Worm (Caenorhabditis elegans) whole organism, L4 larva: ENCODE results near the gene nhr-102.
A peak's percentile ranks its signal among the peaks of the same experiment; 100 is the strongest.

Source experiments
- F37D6.2 ChIP-seq: sonication (generic microtip); optimal IDR thresholded peaks from 2 replicates; lab custom pipeline; 2016; ENCODE audit warnings: mild to moderate bottlenecking, missing genetic modification characterization, missing compliant biosample characterization
- F49E8.2 ChIP-seq: sonication (generic microtip); optimal IDR thresholded peaks from 2 replicates; lab custom pipeline; 2016; ENCODE audit warnings: missing compliant biosample characterization, mild to moderate bottlenecking, missing genetic modification characterization, borderline replicate concordance
- Y105C5A.15 ChIP-seq: fragments of 200-800 bp; sonication (Bioruptor generic); IDR thresholded peaks from 2 replicates; pipeline ENCODE4 v1.3.6; 2022; ENCODE audit warnings: missing genetic modification characterization, missing compliant biosample characterization
- Y5F2A.4 ChIP-seq: fragments of 200-800 bp; sonication (Bioruptor generic); optimal IDR thresholded peaks from 2 replicates; lab custom pipeline; 2018; ENCODE audit warnings: mild to moderate bottlenecking, missing genetic modification characterization, missing compliant biosample characterization
- ZK546.5 ChIP-seq, 2 experiments: sonication (generic microtip); optimal IDR thresholded peaks; 2 replicates each; lab custom pipeline; 2017; ENCODE audit warnings: missing biosample characterization in 2 of 2, missing genetic modification characterization in 2 of 2
- aha-1 ChIP-seq: fragments of 150-350 bp; peaks from one replicate; lab custom pipeline; 2014; ENCODE audit warnings: missing biosample characterization, missing genetic modification characterization
- attf-4 ChIP-seq: sonication (generic microtip); optimal IDR thresholded peaks from 3 replicates; lab custom pipeline; 2017; ENCODE audit warnings: missing biosample characterization, missing genetic modification characterization
- ceh-20 ChIP-seq: fragments of 200-800 bp; sonication (Bioruptor generic); IDR thresholded peaks from 2 replicates; pipeline ENCODE4 v1.3.6; 2022; ENCODE audit warnings: missing genetic modification reagents, missing genetic modification characterization, missing compliant biosample characterization
- ceh-44 ChIP-seq: fragments of 200-800 bp; sonication (Bioruptor generic); IDR thresholded peaks from 2 replicates; pipeline ENCODE4 v1.3.6; 2022; ENCODE audit warnings: missing genetic modification reagents, missing genetic modification characterization, missing compliant biosample characterization
- ceh-82 ChIP-seq: sonication (generic microtip); optimal IDR thresholded peaks from 2 replicates; lab custom pipeline; 2017; ENCODE audit warnings: missing biosample characterization, missing genetic modification characterization
- ctbp-1 ChIP-seq: fragments of 200-800 bp; sonication (Bioruptor generic); IDR thresholded peaks from 2 replicates; pipeline ENCODE4 v1.3.6; 2022; ENCODE audit warnings: missing genetic modification reagents, missing genetic modification characterization, missing compliant biosample characterization
- daf-16 ChIP-seq, 3 experiments: sonication (generic microtip); optimal IDR thresholded peaks; 2 replicates each; lab custom pipeline; 2016 to 2017; ENCODE audit warnings: missing genetic modification characterization in 3 of 3, missing genetic modification reagents in 3 of 3, mild to moderate bottlenecking in 2 of 3, missing compliant biosample characterization in 2 of 3, missing biosample characterization in 1 of 3, moderate library complexity in 1 of 3
- dmd-6 ChIP-seq: fragments of 200-800 bp; sonication (Bioruptor generic); IDR thresholded peaks from 2 replicates; pipeline ENCODE4 v1.3.6; 2022; ENCODE audit warnings: missing genetic modification reagents, missing genetic modification characterization, missing compliant biosample characterization
- dve-1 ChIP-seq: sonication (generic microtip); optimal IDR thresholded peaks from 2 replicates; lab custom pipeline; 2017; ENCODE audit warnings: antibody characterized with exemption, mild to moderate bottlenecking, missing genetic modification characterization, missing compliant biosample characterization; ENCODE audit not compliant: insufficient read depth
- egl-27 ChIP-seq: sonication (generic microtip); optimal IDR thresholded peaks from 3 replicates; lab custom pipeline; 2017; ENCODE audit warnings: missing biosample characterization, missing genetic modification reagents, missing genetic modification characterization
- egl-43 ChIP-seq: fragments of 200-800 bp; sonication (Bioruptor generic); IDR thresholded peaks from 2 replicates; pipeline ENCODE4 v1.3.6; 2022; ENCODE audit warnings: missing genetic modification reagents, missing genetic modification characterization, missing compliant biosample characterization
- gei-8 ChIP-seq: fragments of 200-800 bp; sonication (Bioruptor generic); optimal IDR thresholded peaks from 2 replicates; lab custom pipeline; 2018; ENCODE audit warnings: mild to moderate bottlenecking, missing genetic modification characterization, missing compliant biosample characterization
- hif-1 ChIP-seq, 2 experiments: sonication (generic microtip); optimal IDR thresholded peaks; 2 replicates each; lab custom pipeline; 2016 to 2017; ENCODE audit warnings: missing compliant biosample characterization in 2 of 2, missing genetic modification characterization in 2 of 2, missing genetic modification reagents in 2 of 2, missing genotype in 2 of 2, mild to moderate bottlenecking in 1 of 2
- hlh-11 ChIP-seq: fragments of 200-800 bp; sonication (Bioruptor generic); optimal IDR thresholded peaks from 2 replicates; lab custom pipeline; 2018; ENCODE audit warnings: mild to moderate bottlenecking, missing genetic modification characterization, missing compliant biosample characterization
- hmg-1.1 ChIP-seq: fragments of 200-800 bp; sonication (Bioruptor generic); IDR thresholded peaks from 2 replicates; pipeline ENCODE4 v1.3.6; 2022; ENCODE audit warnings: missing genetic modification reagents, missing genetic modification characterization, missing compliant biosample characterization
- jun-1 ChIP-seq: fragments of 150-350 bp; optimal IDR thresholded peaks from 2 replicates; lab custom pipeline; 2014; ENCODE audit warnings: missing biosample characterization, missing genetic modification reagents, missing genetic modification characterization
- lin-15B ChIP-seq: fragments of 150-350 bp; sonication (generic microtip); optimal IDR thresholded peaks from 3 replicates; lab custom pipeline; 2014; ENCODE audit warnings: missing biosample characterization, missing genetic modification characterization
- lin-39 ChIP-seq: fragments of 150-350 bp; optimal IDR thresholded peaks from 2 replicates; lab custom pipeline; 2014; ENCODE audit warnings: missing biosample characterization, missing genetic modification reagents, missing genetic modification characterization
- lir-3 ChIP-seq: sonication (generic microtip); optimal IDR thresholded peaks from 2 replicates; lab custom pipeline; 2016; ENCODE audit warnings: mild to moderate bottlenecking, missing genetic modification characterization, missing compliant biosample characterization
- mdl-1 ChIP-seq, 2 experiments: fragments of 150-350 bp in 1 of 2; sonication (generic microtip) in 1 of 2; optimal IDR thresholded peaks; 2 replicates each; lab custom pipeline; 2014 to 2017; ENCODE audit warnings: missing biosample characterization in 2 of 2, missing genetic modification characterization in 2 of 2
- mdt-29 ChIP-seq: fragments of 200-800 bp; sonication (Bioruptor generic); IDR thresholded peaks from 2 replicates; pipeline ENCODE4 v1.3.6; 2022; ENCODE audit warnings: missing genetic modification reagents, missing genetic modification characterization, missing compliant biosample characterization
- mep-1 ChIP-seq: fragments of 150-350 bp; sonication (generic microtip); optimal IDR thresholded peaks from 3 replicates; lab custom pipeline; 2014; ENCODE audit warnings: missing biosample characterization, missing genetic modification characterization
- mes-2 ChIP-seq: sonication (generic microtip); optimal IDR thresholded peaks from 2 replicates; lab custom pipeline; 2016; ENCODE audit warnings: missing genotype, mild to moderate bottlenecking, missing genetic modification characterization, missing compliant biosample characterization; ENCODE audit not compliant: poor library complexity, severe bottlenecking
- nhr-237 ChIP-seq: sonication (generic microtip); optimal IDR thresholded peaks from 2 replicates; lab custom pipeline; 2017; ENCODE audit warnings: missing biosample characterization, missing genetic modification characterization
- nhr-28 ChIP-seq: fragments of 150-350 bp; optimal IDR thresholded peaks from 2 replicates; lab custom pipeline; 2014; ENCODE audit warnings: missing biosample characterization, missing genetic modification characterization
- nhr-48 ChIP-seq: sonication (generic microtip); optimal IDR thresholded peaks from 2 replicates; lab custom pipeline; 2016; ENCODE audit warnings: mild to moderate bottlenecking, missing genetic modification characterization, missing compliant biosample characterization
- nhr-77 ChIP-seq: fragments of 150-350 bp; optimal IDR thresholded peaks from 2 replicates; lab custom pipeline; 2014; ENCODE audit warnings: missing biosample characterization, missing genetic modification characterization
- pqm-1 ChIP-seq: sonication (generic microtip); optimal IDR thresholded peaks from 2 replicates; lab custom pipeline; 2017; ENCODE audit warnings: missing biosample characterization, missing genetic modification characterization
- saeg-2 ChIP-seq: fragments of 200-800 bp; sonication (Bioruptor generic); IDR thresholded peaks from 2 replicates; pipeline ENCODE4 v1.3.6; 2022; ENCODE audit warnings: missing genetic modification reagents, missing genetic modification characterization, missing compliant biosample characterization
- skn-1 ChIP-seq: fragments of 150-350 bp; optimal IDR thresholded peaks from 2 replicates; lab custom pipeline; 2014; ENCODE audit warnings: missing biosample characterization, missing genetic modification characterization
- snpc-4 ChIP-seq: fragments of 150-350 bp; optimal IDR thresholded peaks from 2 replicates; lab custom pipeline; 2014; ENCODE audit warnings: missing biosample characterization, missing genetic modification characterization
- spr-3 ChIP-seq: fragments of 200-800 bp; sonication (Bioruptor generic); optimal IDR thresholded peaks from 2 replicates; lab custom pipeline; 2018; ENCODE audit warnings: mild to moderate bottlenecking, missing genetic modification characterization, missing compliant biosample characterization
- unc-39 ChIP-seq: sonication (generic microtip); optimal IDR thresholded peaks from 2 replicates; lab custom pipeline; 2017; ENCODE audit warnings: missing biosample characterization, missing genetic modification characterization
- unc-62 ChIP-seq, 3 experiments: fragments of 150-350 bp in 1 of 3; sonication (generic microtip); optimal IDR thresholded peaks in 2 of 3; peaks in 1 of 3; 1 replicate in 1 of 3; 2 replicates in 2 of 3; lab custom pipeline; 2014 to 2017; ENCODE audit warnings: missing biosample characterization in 3 of 3, missing genetic modification characterization in 3 of 3, missing genetic modification reagents in 3 of 3, missing genotype in 1 of 3
- vab-7 ChIP-seq: fragments of 200-800 bp; sonication (Bioruptor generic); IDR thresholded peaks from 2 replicates; pipeline ENCODE4 v1.3.6; 2022; ENCODE audit warnings: missing genetic modification reagents, missing genetic modification characterization, missing compliant biosample characterization
- zip-11 ChIP-seq: fragments of 200-800 bp; sonication (Bioruptor generic); IDR thresholded peaks from 2 replicates; pipeline ENCODE4 v1.3.6; 2022; ENCODE audit warnings: missing genetic modification characterization, missing compliant biosample characterization
- ztf-7 ChIP-seq: fragments of 150-350 bp; optimal IDR thresholded peaks from 2 replicates; lab custom pipeline; 2014; ENCODE audit warnings: missing biosample characterization, missing genetic modification characterization

Gene nhr-102

ce11 chrV:15867373-15867772 is 8.8 kb downstream of the nhr-102 start, which contains the start of gene fbxa-197:
Gene fbxa-197, plus strand, starts transcription at chrV:15867673.
- no peak for TF ChIP-seq ceh-20
- TF ChIP-seq nhr-48 (tag; lab: Kevin White, UChicago) = no peak
- TF ChIP-seq egl-27 (tag; lab: Kevin White, UChicago) = no peak
- TF ChIP-seq gei-8 = no peak
- TF ChIP-seq nhr-28 (tag; lab: Kevin White, UChicago) = no peak
- no peak for TF ChIP-seq Y105C5A.15 (GFP tag; lab: Robert Waterston, UW)
- TF ChIP-seq mes-2 = no peak
- no peak for TF ChIP-seq saeg-2
- no peak for TF ChIP-seq mep-1
- no peak for TF ChIP-seq Y5F2A.4
- no peak for TF ChIP-seq ceh-82
- TF ChIP-seq ztf-7 (tag; lab: Kevin White, UChicago) = no peak
- no peak for TF ChIP-seq attf-4 (tag; lab: Kevin White, UChicago)
- no peak for TF ChIP-seq mdl-1 (tag; optimal IDR thresholded peaks at IDR 0.05; lab: Kevin White, UChicago)
- no peak for TF ChIP-seq unc-39 (tag; lab: Kevin White, UChicago)
- no peak for TF ChIP-seq nhr-77 (tag; lab: Kevin White, UChicago)
- TF ChIP-seq daf-16 (GFP tag; optimal IDR thresholded peaks at IDR 0.05; lab: Kevin White, UChicago) = no peak
- TF ChIP-seq daf-16 (tag; optimal IDR thresholded peaks at IDR 0.05; lab: Kevin White, UChicago) = no peak
- TF ChIP-seq, all 104 proteins: peak for 0

ce11 chrV:15865839-15866238 is 10.4 kb downstream of the nhr-102 start, which contains the start of gene srh-293:
Gene srh-293, plus strand, starts transcription at chrV:15866139.
- TF ChIP-seq lin-39 (tag; lab: Kevin White, UChicago) (no peak), spr-3 (GFP tag; lab: Kevin White, UChicago) (no peak), hlh-11 (tag; lab: Kevin White, UChicago) (no peak), Y5F2A.4 (no peak), F37D6.2 (tag; lab: Kevin White, UChicago) (no peak), nhr-237 (tag; lab: Kevin White, UChicago) (no peak), ctbp-1 (GFP tag; lab: Robert Waterston, UW) (no peak), ztf-7 (tag; lab: Kevin White, UChicago) (no peak), zip-11 (GFP tag; lab: Robert Waterston, UW) (no peak), jun-1 (no peak), pqm-1 (no peak), unc-62 (GFP tag; optimal IDR thresholded peaks at IDR 0.05 in 1 of 2; lab: Kevin White, UChicago) (no peak), unc-62 (tag; optimal IDR thresholded peaks at IDR 0.05; lab: Kevin White, UChicago) (no peak), dmd-6 (GFP tag; lab: Robert Waterston, UW) (no peak), dve-1 (tag; lab: Kevin White, UChicago) (no peak)

ce11 chrV:15863042-15863441 is 13.2 kb downstream of the nhr-102 start, which contains the start of gene srh-299:
Gene srh-299, plus strand, starts transcription at chrV:15863342.
- no peak for TF ChIP-seq hlh-11 (tag; lab: Kevin White, UChicago)
- peak; percentile 46 for TF ChIP-seq aha-1

- TF ChIP-seq hlh-11 (tag; lab: Kevin White, UChicago) (no peak), egl-43 (GFP tag; lab: Robert Waterston, UW) (no peak), mdl-1 (tag; optimal IDR thresholded peaks at IDR 0.05; lab: Kevin White, UChicago) (no peak), lir-3 (no peak), vab-7 (GFP tag; lab: Robert Waterston, UW) (no peak), hif-1 (tag; optimal IDR thresholded peaks at IDR 0.05; lab: Kevin White, UChicago) (no peak), gei-8 (no peak), F49E8.2 (tag; lab: Kevin White, UChicago) (no peak), attf-4 (tag; lab: Kevin White, UChicago) (no peak), lin-15B (tag; lab: Kevin White, UChicago) (no peak), ceh-44 (no peak), skn-1 (tag; lab: Kevin White, UChicago) (no peak), snpc-4 (tag; lab: Kevin White, UChicago) (no peak), lin-39 (tag; lab: Kevin White, UChicago) (no peak), ZK546.5 (tag; optimal IDR thresholded peaks at IDR 0.05; lab: Kevin White, UChicago) (no peak), mdt-29 (GFP tag; lab: Robert Waterston, UW) (no peak), hmg-1.1 (GFP tag; lab: Robert Waterston, UW) (no peak)
Measured at ce11 chrV:15862599-15862998, 13.6 kb downstream of the nhr-102 start, which contains the start of gene srz-12. Gene srz-12, minus strand, starts transcription at chrV:15862699.
